Fruit fly (Drosophila melanogaster) whole organism, embryonic: ENCODE measurements around the gene CG7362.

Experiments used
- CG10959 ChIP-seq: fragments of 200-800 bp; sonication (Bioruptor generic); IDR thresholded peaks from 2 replicates; pipeline ENCODE4 v1.3.6; 2022; ENCODE audit warnings: missing biosample characterization, missing genetic modification characterization
- CG11247 ChIP-seq: fragments of 200-800 bp; sonication (Bioruptor generic); IDR thresholded peaks from 2 replicates; pipeline ENCODE4 v1.3.6; 2022; ENCODE audit warnings: missing biosample characterization, missing genetic modification characterization
- CG12219 ChIP-seq: fragments of 200-800 bp; sonication (Bioruptor generic); optimal IDR thresholded peaks from 3 replicates; lab custom pipeline; 2018; ENCODE audit warnings: missing biosample characterization, mild to moderate bottlenecking, missing genetic modification characterization
- CG1233 ChIP-seq: fragments of 200-800 bp; sonication (Bioruptor generic); optimal IDR thresholded peaks from 4 replicates; lab custom pipeline; 2018; ENCODE audit warnings: missing biosample characterization, mild to moderate bottlenecking, missing genetic modification characterization
- CG14014 ChIP-seq: fragments of 200-800 bp; sonication (Bioruptor generic); IDR thresholded peaks from 2 replicates; pipeline ENCODE4 v1.3.6; 2022; ENCODE audit warnings: missing biosample characterization, missing genetic modification characterization
- CG14050 ChIP-seq: fragments of 200-800 bp; sonication (Bioruptor generic); IDR thresholded peaks from 3 replicates; pipeline ENCODE4 v1.3.6; 2022; ENCODE audit warnings: missing biosample characterization, missing genetic modification characterization
- CG14667 ChIP-seq: fragments of 200-800 bp; sonication (Bioruptor generic); IDR thresholded peaks from 2 replicates; pipeline ENCODE4 v1.3.6; 2022; ENCODE audit warnings: missing biosample characterization, missing genetic modification characterization
- CG1529 ChIP-seq: fragments of 200-800 bp; sonication (Bioruptor generic); optimal IDR thresholded peaks from 3 replicates; lab custom pipeline; 2018; ENCODE audit warnings: missing biosample characterization, missing genetic modification characterization
- CG16815 ChIP-seq: fragments of 200-800 bp; sonication (Bioruptor generic); optimal IDR thresholded peaks from 3 replicates; lab custom pipeline; 2017; ENCODE audit warnings: missing biosample characterization, mild to moderate bottlenecking, missing genetic modification characterization
- CG17359 ChIP-seq: fragments of 200-800 bp; sonication (Bioruptor generic); optimal IDR thresholded peaks from 3 replicates; lab custom pipeline; 2018; ENCODE audit warnings: missing biosample characterization, mild to moderate bottlenecking, missing genetic modification characterization, moderate library complexity
- CG18011 ChIP-seq: fragments of 200-800 bp; sonication (Bioruptor generic); optimal IDR thresholded peaks from 2 replicates; lab custom pipeline; 2017; ENCODE audit warnings: missing biosample characterization, missing genetic modification characterization, mild to moderate bottlenecking, moderate library complexity, missing genotype
- CG18619 ChIP-seq: fragments of 200-800 bp; sonication (Bioruptor generic); optimal IDR thresholded peaks from 3 replicates; lab custom pipeline; 2017; ENCODE audit warnings: missing biosample characterization, mild to moderate bottlenecking, missing genetic modification characterization
- CG3838 ChIP-seq: fragments of 200-800 bp; sonication (Bioruptor generic); optimal IDR thresholded peaks from 3 replicates; lab custom pipeline; 2016; ENCODE audit warnings: missing biosample characterization, missing genetic modification characterization
- CG6254 ChIP-seq: fragments of 200-800 bp; sonication (Bioruptor generic); optimal IDR thresholded peaks from 3 replicates; lab custom pipeline; 2017; ENCODE audit warnings: mild to moderate bottlenecking, missing biosample characterization, missing genetic modification reagents, missing genetic modification characterization
- CG6654 ChIP-seq: fragments of 200-800 bp; sonication (Bioruptor generic); optimal IDR thresholded peaks from 2 replicates; lab custom pipeline; 2017; ENCODE audit warnings: missing biosample characterization, mild to moderate bottlenecking, missing genetic modification characterization
- CG9797 ChIP-seq: fragments of 200-800 bp; sonication (Bioruptor generic); optimal IDR thresholded peaks from 3 replicates; lab custom pipeline; 2018; ENCODE audit warnings: missing biosample characterization, mild to moderate bottlenecking, missing genetic modification characterization
- Dfd ChIP-seq, 2 experiments: fragments of >200 bp; optimal IDR thresholded peaks; 2 replicates each; lab custom pipeline; 2017; ENCODE audit warnings: missing biosample characterization in 2 of 2, missing genetic modification characterization in 2 of 2
- Doc2 ChIP-seq: fragments of 200-800 bp; sonication (Bioruptor generic); IDR thresholded peaks from 2 replicates; pipeline ENCODE4 v1.3.6; 2022; ENCODE audit warnings: missing biosample characterization, missing genetic modification characterization
- Hr51 ChIP-seq, 2 experiments: fragments of 200-800 bp; sonication (Bioruptor generic); optimal IDR thresholded peaks; 2 replicates in 1 of 2; 3 replicates in 1 of 2; lab custom pipeline; 2016 to 2018; ENCODE audit warnings: missing biosample characterization in 2 of 2, missing genetic modification characterization in 2 of 2, mild to moderate bottlenecking in 1 of 2, moderate library complexity in 1 of 2
- MTF-1 ChIP-seq: fragments of 200-800 bp; sonication (Bioruptor generic); optimal IDR thresholded peaks from 2 replicates; lab custom pipeline; 2018; ENCODE audit warnings: missing biosample characterization, mild to moderate bottlenecking, missing genetic modification characterization, borderline replicate concordance
- Mad ChIP-seq: fragments of 200-800 bp; sonication (Bioruptor generic); optimal IDR thresholded peaks from 2 replicates; lab custom pipeline; 2016; ENCODE audit warnings: missing biosample characterization, missing genetic modification characterization
- Max ChIP-seq: fragments of 200-800 bp; sonication (Bioruptor generic); optimal IDR thresholded peaks from 2 replicates; lab custom pipeline; 2016; ENCODE audit warnings: missing biosample characterization, mild to moderate bottlenecking, missing genetic modification characterization
- Med ChIP-seq: fragments of 200-800 bp; sonication (Bioruptor generic); peaks from one replicate; lab custom pipeline; 2016; ENCODE audit warnings: missing biosample characterization, missing genetic modification characterization, mild to moderate bottlenecking, inconsistent platforms, moderate library complexity
- Oaz ChIP-seq: fragments of 200-800 bp; sonication (Bioruptor generic); IDR thresholded peaks from 2 replicates; pipeline ENCODE4 v1.3.6; 2022; ENCODE audit warnings: missing biosample characterization, missing genetic modification characterization
- Opbp ChIP-seq: fragments of 200-800 bp; sonication (Bioruptor generic); IDR thresholded peaks from 3 replicates; pipeline ENCODE4 v1.3.6; 2022; ENCODE audit warnings: missing biosample characterization, missing genetic modification characterization; ENCODE audit not compliant: partially characterized antibody
- Pdp1 ChIP-seq, 2 experiments: fragments of 200-800 bp; sonication (Bioruptor generic); optimal IDR thresholded peaks; 3 replicates each; lab custom pipeline; 2016; ENCODE audit warnings: missing biosample characterization in 2 of 2, missing genetic modification characterization in 2 of 2, mild to moderate bottlenecking in 1 of 2, moderate library complexity in 1 of 2
- Ravus ChIP-seq: fragments of 200-800 bp; sonication (Bioruptor generic); IDR thresholded peaks from 2 replicates; pipeline ENCODE4 v1.3.6; 2022; ENCODE audit warnings: missing biosample characterization, missing genetic modification characterization
- Six4 ChIP-seq: fragments of 200-800 bp; sonication (Bioruptor generic); optimal IDR thresholded peaks from 2 replicates; lab custom pipeline; 2016; ENCODE audit warnings: missing biosample characterization, missing genetic modification characterization
- Sox102F ChIP-seq: fragments of 200-800 bp; sonication (Bioruptor generic); optimal IDR thresholded peaks from 2 replicates; lab custom pipeline; 2018; ENCODE audit warnings: missing biosample characterization, mild to moderate bottlenecking, missing genetic modification characterization, moderate library complexity
- TFAM ChIP-seq: fragments of 200-800 bp; sonication (Bioruptor generic); optimal IDR thresholded peaks from 2 replicates; lab custom pipeline; 2017; ENCODE audit warnings: missing biosample characterization, missing genetic modification characterization, inconsistent platforms
- bigmax ChIP-seq: fragments of 200-800 bp; sonication (Bioruptor generic); optimal IDR thresholded peaks from 2 replicates; lab custom pipeline; 2018; ENCODE audit warnings: missing biosample characterization, mild to moderate bottlenecking, missing genetic modification characterization
- da ChIP-seq: fragments of 200-800 bp; sonication (Bioruptor generic); optimal IDR thresholded peaks from 2 replicates; lab custom pipeline; 2016; ENCODE audit warnings: missing biosample characterization, missing genetic modification characterization
- danr ChIP-seq: fragments of 200-800 bp; sonication (Bioruptor generic); IDR thresholded peaks from 2 replicates; pipeline ENCODE4 v1.3.6; 2022; ENCODE audit warnings: missing biosample characterization, missing genetic modification characterization
- dpn ChIP-seq, 2 experiments: fragments of 200-800 bp; sonication (Bioruptor generic); optimal IDR thresholded peaks; 3 replicates each; lab custom pipeline; 2016; ENCODE audit warnings: missing biosample characterization in 2 of 2, missing genetic modification characterization in 2 of 2
- fu2 ChIP-seq: fragments of 200-800 bp; sonication (Bioruptor generic); optimal IDR thresholded peaks from 2 replicates; lab custom pipeline; 2016; ENCODE audit warnings: missing biosample characterization, missing genetic modification characterization
- onecut ChIP-seq: fragments of 200-800 bp; sonication (Bioruptor generic); IDR thresholded peaks from 2 replicates; pipeline ENCODE4 v1.3.6; 2022; ENCODE audit warnings: missing biosample characterization, missing genetic modification characterization
- otp ChIP-seq: fragments of 200-800 bp; sonication (Bioruptor generic); IDR thresholded peaks from 3 replicates; pipeline ENCODE4, ENCODE4 v1.3.6; 2022; ENCODE audit warnings: missing biosample characterization, missing genetic modification characterization
- pan ChIP-seq, 4 experiments: fragments of >200 bp in 3 of 4; fragments of 200-800 bp in 1 of 4; sonication (Bioruptor generic) in 1 of 4; optimal IDR thresholded peaks in 3 of 4; IDR thresholded peaks in 1 of 4; 2 replicates each; pipeline versions ENCODE4 v1.3.6 to Lab custom; 2017 to 2022; ENCODE audit warnings: missing biosample characterization in 2 of 4, missing genetic modification characterization in 2 of 4, mixed read lengths in 1 of 4
- pb ChIP-seq: fragments of 200-800 bp; sonication (Bioruptor generic); optimal IDR thresholded peaks from 3 replicates; lab custom pipeline; 2016; ENCODE audit warnings: missing biosample characterization, missing genetic modification characterization
- peb ChIP-seq: fragments of 200-800 bp; sonication (Bioruptor generic); IDR thresholded peaks from 2 replicates; pipeline ENCODE4 v1.3.6; 2022; ENCODE audit warnings: missing biosample characterization, missing genetic modification characterization
- prd ChIP-seq, 3 experiments: fragments of >200 bp in 2 of 3; fragments of 200-800 bp in 1 of 3; sonication (Bioruptor generic) in 1 of 3; optimal IDR thresholded peaks in 2 of 3; IDR thresholded peaks in 1 of 3; 2 replicates in 2 of 3; 3 replicates in 1 of 3; pipeline versions ENCODE4 v1.3.6 to Lab custom; 2017 to 2022; ENCODE audit warnings: missing biosample characterization in 1 of 3, missing genetic modification characterization in 1 of 3
- pzg ChIP-seq: fragments of 200-800 bp; sonication (Bioruptor generic); optimal IDR thresholded peaks from 3 replicates; lab custom pipeline; 2018; ENCODE audit warnings: missing biosample characterization, mild to moderate bottlenecking, missing genetic modification characterization, moderate library complexity
- sd ChIP-seq: fragments of 200-800 bp; sonication (Bioruptor generic); optimal IDR thresholded peaks from 3 replicates; lab custom pipeline; 2018; ENCODE audit warnings: missing biosample characterization, mild to moderate bottlenecking, missing genetic modification characterization, moderate library complexity
- sima ChIP-seq: fragments of 200-800 bp; sonication (Bioruptor generic); optimal IDR thresholded peaks from 2 replicates; lab custom pipeline; 2016; ENCODE audit warnings: missing biosample characterization, missing genetic modification characterization
- tap ChIP-seq: fragments of 200-800 bp; optimal IDR thresholded peaks from 3 replicates; lab custom pipeline; 2019; ENCODE audit warnings: missing biosample characterization, mild to moderate bottlenecking, missing genetic modification characterization, moderate library complexity
- tgo ChIP-seq: fragments of 200-800 bp; sonication (Bioruptor generic); IDR thresholded peaks from 3 replicates; pipeline ENCODE4 v1.3.6; 2022; ENCODE audit warnings: missing biosample characterization, missing genetic modification characterization
- unc-4 ChIP-seq: fragments of 200-800 bp; sonication (Bioruptor generic); IDR thresholded peaks from 2 replicates; pipeline ENCODE4 v1.3.6; 2022; ENCODE audit warnings: missing biosample characterization, missing genetic modification characterization; ENCODE audit not compliant: partially characterized antibody
- zen ChIP-seq: fragments of 200-800 bp; sonication (Bioruptor generic); optimal IDR thresholded peaks from 3 replicates; lab custom pipeline; 2018; ENCODE audit warnings: missing biosample characterization, mild to moderate bottlenecking, missing genetic modification characterization, moderate library complexity

CG7362 gene

dm6 chr3R:14714904-14715588 is 39.2 kb downstream of the CG7362 start (continued):
- peak; percentile 9 for TF ChIP-seq CG16815 (GFP tag; lab: Kevin White, UChicago)
- no peak for TF ChIP-seq Dfd (GFP tag; optimal IDR thresholded peaks at IDR 0.05; lab: Kevin White, UChicago)
- no peak for TF ChIP-seq pan (optimal IDR thresholded peaks at IDR 0.05; lab: Kevin White, UChicago)
- TF ChIP-seq pan (GFP tag; optimal IDR thresholded peaks at IDR 0.05 in 1 of 2, IDR thresholded peaks at IDR 0.05 in 1 of 2) = no peak
- TF ChIP-seq CG10959 (GFP tag; lab: Robert Waterston, UW) = peak; percentile 19; the same call in 1 of the 2 replicates
- TF ChIP-seq unc-4 (GFP tag; lab: Robert Waterston, UW) = no peak
- TF ChIP-seq tap (tag; lab: Kevin White, UChicago) = peak; percentile 37
- TF ChIP-seq CG14667 (GFP tag; lab: Robert Waterston, UW) = no peak; the same call in 1 of the 2 replicates
- no peak for TF ChIP-seq Ravus (GFP tag; lab: Robert Waterston, UW)
- TF ChIP-seq CG14050 = no peak
- TF ChIP-seq CG1233 = no peak
- peak; percentile 45 for TF ChIP-seq Max (GFP tag; lab: Kevin White, UChicago)
- TF ChIP-seq Pdp1 (GFP tag; optimal IDR thresholded peaks at IDR 0.05; lab: Kevin White, UChicago) = peak; percentile 5 to 44
- peak; percentile 77 for TF ChIP-seq sd (tag; lab: Kevin White, UChicago)
- TF ChIP-seq CG11247 (GFP tag; lab: Robert Waterston, UW) = no peak
- TF ChIP-seq CG14014 (GFP tag; lab: Robert Waterston, UW) = peak; percentile 33; the same call in 1 of the 2 replicates
- no peak for TF ChIP-seq CG3838 (GFP tag; lab: Kevin White, UChicago)
- TF ChIP-seq Med (GFP tag; lab: Kevin White, UChicago) = peak; percentile 84
- no peak for TF ChIP-seq tgo (GFP tag; lab: Robert Waterston, UW)
- peak; percentile 31 for TF ChIP-seq zen (tag; lab: Kevin White, UChicago)
- TF ChIP-seq CG12219 (GFP tag; lab: Kevin White, UChicago) = peak; percentile 21
- TF ChIP-seq CG17359 (tag; lab: Kevin White, UChicago) = peak; percentile 57
- no peak for TF ChIP-seq TFAM (GFP tag; lab: Kevin White, UChicago)
- TF ChIP-seq otp = 0 out of 3 replicates have a peak, but pooled peaks have one; percentile 19
- no peak for TF ChIP-seq MTF-1
- no peak; the same call in 1 of the 2 replicates for TF ChIP-seq onecut
- peak in 1 of 2 experiments; percentile 50 for TF ChIP-seq Hr51 (GFP tag; optimal IDR thresholded peaks at IDR 0.05; lab: Kevin White, UChicago)
- peak; percentile 73 for TF ChIP-seq CG6254 (GFP tag; lab: Kevin White, UChicago)
- no peak for TF ChIP-seq da
- no peak for TF ChIP-seq sima
- TF ChIP-seq Mad (GFP tag; lab: Kevin White, UChicago) = no peak
- no peak for TF ChIP-seq CG18011 (GFP tag; lab: Kevin White, UChicago)
- TF ChIP-seq Opbp = peak; percentile 55; the same call in 1 of the 3 replicates
- TF ChIP-seq peb = no peak
- TF ChIP-seq fu2 = no peak
- TF ChIP-seq CG6654 (GFP tag; lab: Kevin White, UChicago) = peak; percentile 9
- peak; percentile 70 for TF ChIP-seq Sox102F (GFP tag; lab: Kevin White, UChicago)
- TF ChIP-seq Oaz = no peak
- TF ChIP-seq Doc2 (GFP tag; lab: Robert Waterston, UW) = no peak
- peak; percentile 36 for TF ChIP-seq CG1529 (GFP tag; lab: Kevin White, UChicago)
- no peak for TF ChIP-seq danr (GFP tag; lab: Robert Waterston, UW)
- TF ChIP-seq CG9797 = no peak
- no peak for TF ChIP-seq prd (optimal IDR thresholded peaks at IDR 0.05; lab: Kevin White, UChicago)
- TF ChIP-seq prd (GFP tag; IDR thresholded peaks at IDR 0.05; lab: Robert Waterston, UW) = peak; percentile 39; the same call in 1 of the 3 replicates
- no peak for TF ChIP-seq bigmax
- peak; percentile 0 to 15 for TF ChIP-seq dpn (GFP tag; optimal IDR thresholded peaks at IDR 0.05; lab: Kevin White, UChicago)
- TF ChIP-seq pb = no peak
- no peak for TF ChIP-seq CG18619 (GFP tag; lab: Kevin White, UChicago)
- no peak for TF ChIP-seq Six4 (GFP tag; lab: Kevin White, UChicago)
- no peak for TF ChIP-seq pzg (GFP tag; lab: Kevin White, UChicago)
